Worm (Caenorhabditis elegans) whole organism, early embryonic: ENCODE measurements around the gene aexr-3.

Experiments used
- B0310.2 ChIP-seq: sonication (generic microtip); optimal IDR thresholded peaks from 2 replicates; lab custom pipeline; 2016; ENCODE audit warnings: mild to moderate bottlenecking, missing genetic modification characterization, missing compliant biosample characterization
- ama-1 ChIP-seq: fragments of 150-350 bp; optimal IDR thresholded peaks from 2 replicates; lab custom pipeline; 2014
- ceh-13 ChIP-seq: fragments of 200-800 bp; sonication (Bioruptor generic); optimal IDR thresholded peaks from 2 replicates; lab custom pipeline; 2018; ENCODE audit warnings: mild to moderate bottlenecking, missing genetic modification characterization, missing compliant biosample characterization
- ceh-36 ChIP-seq: sonication (generic microtip); optimal IDR thresholded peaks from 2 replicates; lab custom pipeline; 2016; ENCODE audit warnings: missing genetic modification characterization, inconsistent platforms, missing compliant biosample characterization
- ets-7 ChIP-seq: sonication (generic microtip); optimal IDR thresholded peaks from 2 replicates; lab custom pipeline; 2016; ENCODE audit warnings: missing genotype, missing genetic modification characterization, missing compliant biosample characterization
- flt-1 ChIP-seq: fragments of 200-800 bp; sonication (Bioruptor generic); IDR thresholded peaks from 2 replicates; pipeline ENCODE4 v1.3.6; 2022; ENCODE audit warnings: missing genetic modification characterization, missing compliant biosample characterization
- hmbx-1 ChIP-seq: sonication (generic microtip); optimal IDR thresholded peaks from 2 replicates; lab custom pipeline; 2016; ENCODE audit warnings: mild to moderate bottlenecking, missing genetic modification characterization, missing compliant biosample characterization
- hnd-1 ChIP-seq: sonication (generic microtip); optimal IDR thresholded peaks from 2 replicates; lab custom pipeline; 2016; ENCODE audit warnings: missing genetic modification characterization, missing compliant biosample characterization
- pes-1 ChIP-seq: fragments of 200-800 bp; sonication (Bioruptor generic); IDR thresholded peaks from 2 replicates; pipeline ENCODE4 v1.3.6; 2022; ENCODE audit warnings: missing genetic modification reagents, missing genetic modification characterization, missing compliant biosample characterization
- scrt-1 ChIP-seq: fragments of 200-800 bp; sonication (Bioruptor generic); IDR thresholded peaks from 2 replicates; pipeline ENCODE4 v1.3.6; 2022; ENCODE audit warnings: missing genetic modification characterization, missing compliant biosample characterization
- tbx-11 ChIP-seq: fragments of 200-800 bp; sonication (Bioruptor generic); IDR thresholded peaks from 2 replicates; pipeline ENCODE4 v1.3.6; 2022; ENCODE audit warnings: missing genetic modification characterization, missing compliant biosample characterization
- tbx-37 ChIP-seq: fragments of 200-800 bp; sonication (Bioruptor generic); conservative IDR thresholded peaks from 2 replicates; pipeline ENCODE4 v1.3.6; 2022; ENCODE audit warnings: missing genetic modification reagents, missing genetic modification characterization, missing compliant biosample characterization

ce11 chrX:8952007-8952406 is 9.0 kb downstream of the aexr-3 start:
- TF ChIP-seq B0310.2 (no peak), flt-1 (no peak), ama-1 (lab: Kevin White, UChicago) (no peak), hnd-1 (tag; lab: Kevin White, UChicago) (no peak), ceh-36 (tag; lab: Kevin White, UChicago) (no peak), hmbx-1 (tag; lab: Kevin White, UChicago) (no peak), tbx-37 (GFP tag; lab: Robert Waterston, UW) (no peak), scrt-1 (GFP tag; lab: Robert Waterston, UW) (no peak), pes-1 (GFP tag; lab: Robert Waterston, UW) (no peak), ets-7 (tag; lab: Kevin White, UChicago) (no peak), tbx-11 (GFP tag; lab: Robert Waterston, UW) (no peak), ceh-13 (no peak)
